Worm (Caenorhabditis elegans) whole organism, L3 larva: Measurements from ENCODE around the gene bicd-1.

ENCODE experiments used
- R02D3.7 ChIP-seq: fragments of 150-350 bp; optimal IDR thresholded peaks from 2 replicates; lab custom pipeline; 2014; ENCODE audit warnings: missing biosample characterization, missing genetic modification characterization
- ZK546.5 ChIP-seq: sonication (generic microtip); optimal IDR thresholded peaks from 2 replicates; lab custom pipeline; 2017; ENCODE audit warnings: missing biosample characterization, missing genetic modification characterization
- aly-2 ChIP-seq: fragments of 150-350 bp; optimal IDR thresholded peaks from 2 replicates; lab custom pipeline; 2014; ENCODE audit warnings: missing biosample characterization, missing genetic modification characterization
- ama-1 ChIP-seq: fragments of 150-350 bp; optimal IDR thresholded peaks from 2 replicates; lab custom pipeline; 2018
- ceh-28 ChIP-seq: fragments of 150-350 bp; optimal IDR thresholded peaks from 2 replicates; lab custom pipeline; 2014; ENCODE audit warnings: missing biosample characterization, missing genetic modification reagents, missing genetic modification characterization
- ceh-82 ChIP-seq: fragments of 150-350 bp; optimal IDR thresholded peaks from 2 replicates; lab custom pipeline; 2014; ENCODE audit warnings: missing biosample characterization, missing genetic modification characterization
- ceh-9 ChIP-seq: sonication (generic microtip); optimal IDR thresholded peaks from 2 replicates; lab custom pipeline; 2018; ENCODE audit warnings: missing biosample characterization, missing genetic modification characterization
- daf-12 ChIP-seq: fragments of 150-350 bp; optimal IDR thresholded peaks from 2 replicates; lab custom pipeline; 2014; ENCODE audit warnings: missing biosample characterization, missing genetic modification reagents, missing genetic modification characterization
- egl-27 ChIP-seq: sonication (generic microtip); optimal IDR thresholded peaks from 4 replicates; lab custom pipeline; 2017; ENCODE audit warnings: missing biosample characterization, missing genetic modification reagents, missing genetic modification characterization
- egl-5 ChIP-seq: fragments of 150-350 bp; optimal IDR thresholded peaks from 2 replicates; lab custom pipeline; 2017; ENCODE audit warnings: missing biosample characterization, missing genetic modification reagents, missing genetic modification characterization, inconsistent platforms
- elt-2 ChIP-seq: sonication (generic microtip); optimal IDR thresholded peaks from 2 replicates; lab custom pipeline; 2016; ENCODE audit warnings: missing genetic modification reagents, mild to moderate bottlenecking, missing genetic modification characterization, missing compliant biosample characterization
- elt-3 ChIP-seq, 3 experiments: fragments of 150-350 bp in 1 of 3; sonication (generic microtip) in 2 of 3; optimal IDR thresholded peaks; 2 replicates in 2 of 3; 4 replicates in 1 of 3; lab custom pipeline; 2014 to 2017; ENCODE audit warnings: missing biosample characterization in 3 of 3, missing genetic modification characterization in 3 of 3
- eor-1 ChIP-seq, 2 experiments: fragments of 150-350 bp; optimal IDR thresholded peaks; 2 replicates each; lab custom pipeline; 2014 to 2018; ENCODE audit warnings: missing biosample characterization in 2 of 2, missing genetic modification characterization in 2 of 2
- fkh-2 ChIP-seq: fragments of 150-350 bp; optimal IDR thresholded peaks from 2 replicates; lab custom pipeline; 2014; ENCODE audit warnings: missing biosample characterization, missing genetic modification reagents, missing genetic modification characterization
- hmg-11 ChIP-seq: sonication (generic microtip); optimal IDR thresholded peaks from 2 replicates; lab custom pipeline; 2016; ENCODE audit warnings: missing genetic modification characterization, missing compliant biosample characterization
- jun-1 ChIP-seq: fragments of 150-350 bp; optimal IDR thresholded peaks from 2 replicates; lab custom pipeline; 2014; ENCODE audit warnings: missing biosample characterization, missing genetic modification reagents, missing genetic modification characterization
- lin-15B ChIP-seq: fragments of 150-350 bp; optimal IDR thresholded peaks from 2 replicates; lab custom pipeline; 2014; ENCODE audit warnings: missing biosample characterization, missing genetic modification characterization
- lin-39 ChIP-seq: fragments of 150-350 bp; optimal IDR thresholded peaks from 2 replicates; lab custom pipeline; 2018; ENCODE audit warnings: missing biosample characterization, missing genetic modification reagents, missing genetic modification characterization
- lsy-12 ChIP-seq: sonication (generic microtip); optimal IDR thresholded peaks from 2 replicates; lab custom pipeline; 2016; ENCODE audit warnings: mild to moderate bottlenecking, missing genetic modification characterization, missing compliant biosample characterization
- mdl-1 ChIP-seq: fragments of 150-350 bp; optimal IDR thresholded peaks from 2 replicates; lab custom pipeline; 2014; ENCODE audit warnings: missing biosample characterization, missing genetic modification characterization
- mml-1 ChIP-seq: fragments of 150-350 bp; sonication (generic microtip); optimal IDR thresholded peaks from 3 replicates; lab custom pipeline; 2014; ENCODE audit warnings: missing biosample characterization, missing genetic modification characterization
- nfya-1 ChIP-seq: sonication (generic microtip); optimal IDR thresholded peaks from 2 replicates; lab custom pipeline; 2017; ENCODE audit warnings: missing genetic modification characterization, mild to moderate bottlenecking, missing compliant biosample characterization, antibody characterized with exemption, moderate library complexity; ENCODE audit not compliant: insufficient read depth
- nhr-11 ChIP-seq: fragments of 150-350 bp; optimal IDR thresholded peaks from 2 replicates; lab custom pipeline; 2014; ENCODE audit warnings: missing biosample characterization, missing genetic modification characterization
- nhr-12 ChIP-seq: fragments of 150-350 bp; optimal IDR thresholded peaks from 2 replicates; lab custom pipeline; 2014; ENCODE audit warnings: missing biosample characterization, missing genetic modification characterization
- nhr-23 ChIP-seq: fragments of 150-350 bp; optimal IDR thresholded peaks from 2 replicates; lab custom pipeline; 2014; ENCODE audit warnings: missing biosample characterization, missing genetic modification reagents, missing genetic modification characterization
- nhr-25 ChIP-seq: sonication (generic microtip); optimal IDR thresholded peaks from 2 replicates; lab custom pipeline; 2017; ENCODE audit warnings: missing biosample characterization, missing genetic modification characterization
- nhr-43 ChIP-seq: sonication (generic microtip); optimal IDR thresholded peaks from 2 replicates; lab custom pipeline; 2016; ENCODE audit warnings: mild to moderate bottlenecking, missing genetic modification characterization, missing compliant biosample characterization; ENCODE audit not compliant: poor library complexity, severe bottlenecking
- nhr-67 ChIP-seq: fragments of 150-350 bp; optimal IDR thresholded peaks from 2 replicates; lab custom pipeline; 2014; ENCODE audit warnings: missing biosample characterization, missing genetic modification characterization
- pha-4 ChIP-seq: fragments of 150-350 bp; optimal IDR thresholded peaks from 2 replicates; lab custom pipeline; 2014; ENCODE audit warnings: missing biosample characterization, missing genetic modification reagents, missing genetic modification characterization
- pqm-1 ChIP-seq: fragments of 150-350 bp; optimal IDR thresholded peaks from 2 replicates; lab custom pipeline; 2017; ENCODE audit warnings: missing biosample characterization, missing genetic modification characterization, inconsistent platforms
- sea-2 ChIP-seq: fragments of 150-350 bp; sonication (generic microtip); optimal IDR thresholded peaks from 4 replicates; lab custom pipeline; 2014; ENCODE audit warnings: missing biosample characterization, missing genetic modification reagents, missing genetic modification characterization
- skn-1 ChIP-seq: fragments of 150-350 bp; optimal IDR thresholded peaks from 2 replicates; lab custom pipeline; 2014; ENCODE audit warnings: missing biosample characterization, missing genetic modification characterization
- tbx-2 ChIP-seq: sonication (generic microtip); optimal IDR thresholded peaks from 2 replicates; lab custom pipeline; 2016; ENCODE audit warnings: mild to moderate bottlenecking, missing genetic modification characterization, missing compliant biosample characterization
- unc-39 ChIP-seq: sonication (generic microtip); optimal IDR thresholded peaks from 4 replicates; lab custom pipeline; 2017; ENCODE audit warnings: missing biosample characterization, missing genetic modification characterization
- unc-62 ChIP-seq: fragments of 150-350 bp; sonication (generic microtip); optimal IDR thresholded peaks from 4 replicates; lab custom pipeline; 2014; ENCODE audit warnings: missing biosample characterization, missing genetic modification reagents, missing genetic modification characterization
- zag-1 ChIP-seq: fragments of 150-350 bp; optimal IDR thresholded peaks from 2 replicates; lab custom pipeline; 2014; ENCODE audit warnings: missing biosample characterization, missing genetic modification characterization
- ztf-11 ChIP-seq: fragments of 150-350 bp; optimal IDR thresholded peaks from 2 replicates; lab custom pipeline; 2014; ENCODE audit warnings: missing biosample characterization, missing genetic modification characterization
- ztf-4 ChIP-seq: fragments of 150-350 bp; optimal IDR thresholded peaks from 2 replicates; lab custom pipeline; 2014; ENCODE audit warnings: missing biosample characterization, missing genetic modification characterization

The bicd-1 gene

DNA sequence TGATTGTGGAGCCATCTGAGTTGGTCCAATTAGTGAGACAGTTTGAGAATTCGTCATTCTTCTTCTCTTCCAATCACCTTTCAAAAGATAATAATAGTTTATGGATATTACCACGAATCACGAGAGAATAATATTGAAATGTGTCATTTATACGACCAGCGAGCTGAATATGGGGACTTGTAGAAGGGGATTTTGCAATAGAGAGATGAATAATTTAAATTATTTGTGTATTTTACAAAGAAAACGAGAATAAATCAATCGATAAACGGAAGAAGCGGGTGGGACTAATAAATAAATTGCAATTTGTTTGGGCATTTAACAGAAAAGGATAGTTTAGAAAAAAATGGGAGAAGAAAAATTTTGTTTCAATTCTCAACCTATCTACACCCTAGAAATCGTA is 10.5 kb upstream of the bicd-1 start, which contains the start of gene odr-8:
odr-8 (minus strand) TSS at position 101 of the 400 bp plus-strand sequence.
- TF ChIP-seq daf-12 (no peak), nhr-12 (no peak), ztf-4 (no peak), elt-2 (no peak), ceh-28 (tag; lab: Kevin White, UChicago) (no peak), aly-2 (tag; lab: Kevin White, UChicago) (no peak), ztf-11 (tag; lab: Kevin White, UChicago) (no peak)

DNA sequence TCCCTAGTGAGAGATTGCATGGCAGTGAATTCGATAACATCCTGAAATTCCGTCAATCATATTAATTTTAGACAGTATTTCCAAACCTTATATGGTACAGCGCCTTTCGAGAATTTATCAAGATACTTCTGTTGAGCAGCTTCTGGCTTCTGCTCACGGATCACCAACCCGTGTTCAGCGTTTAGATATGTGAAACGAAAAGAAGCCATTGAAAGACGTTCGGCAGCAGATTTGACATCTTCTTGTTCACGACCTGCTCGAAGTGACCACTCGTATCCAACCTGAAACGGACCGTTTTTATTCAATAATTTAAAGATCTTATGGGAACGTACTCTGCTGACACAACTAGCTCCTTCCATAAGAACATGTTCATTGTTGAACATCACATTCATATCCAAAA is 9.5 kb upstream of the bicd-1 start:
- TF ChIP-seq zag-1 (no peak), R02D3.7 (tag; lab: Kevin White, UChicago) (no peak), ZK546.5 (no peak), egl-5 (tag; lab: Kevin White, UChicago) (no peak), nhr-23 (no peak), unc-62 (GFP tag; lab: Kevin White, UChicago) (no peak), skn-1 (tag; lab: Kevin White, UChicago) (no peak), ceh-28 (tag; lab: Kevin White, UChicago) (no peak), sea-2 (GFP tag; lab: Kevin White, UChicago) (no peak), pqm-1 (tag; lab: Kevin White, UChicago) (no peak), hmg-11 (tag; lab: Kevin White, UChicago) (no peak), ama-1 (no peak), nhr-11 (tag; lab: Kevin White, UChicago) (no peak), ceh-82 (tag; lab: Kevin White, UChicago) (no peak), nhr-67 (no peak), ztf-4 (no peak), elt-3 (tag; optimal IDR thresholded peaks at IDR 0.05; lab: Kevin White, UChicago) (no peak), nfya-1 (tag; lab: Kevin White, UChicago) (no peak)

DNA sequence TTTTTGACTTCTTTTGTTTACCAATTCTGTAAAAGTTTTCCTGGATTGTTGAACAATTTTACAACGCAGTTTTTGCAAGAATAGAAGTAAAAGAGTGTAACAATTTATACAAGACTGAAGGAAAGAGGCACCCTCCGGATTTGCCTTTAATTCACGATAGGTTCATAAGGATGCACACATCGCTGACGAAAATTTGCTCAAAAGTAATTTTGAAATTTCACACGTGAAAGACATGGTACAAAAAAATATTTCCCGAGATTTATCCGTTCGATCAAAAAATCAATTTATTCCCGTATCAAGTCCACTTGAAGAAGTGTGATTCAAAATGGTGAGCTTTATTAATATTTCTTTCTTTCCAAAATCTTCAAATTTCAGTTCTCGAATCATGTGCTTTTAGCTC is 5.8 kb upstream of the bicd-1 start, which contains the start of gene C43G2.3:
C43G2.3 (plus strand) TSS at position 301 of the 400 bp plus-strand sequence.
- TF ChIP-seq nhr-67 (no peak), egl-27 (tag; lab: Kevin White, UChicago) (no peak), ztf-11 (tag; lab: Kevin White, UChicago) (no peak), tbx-2 (tag; lab: Kevin White, UChicago) (no peak), unc-39 (tag; lab: Kevin White, UChicago) (no peak), sea-2 (GFP tag; lab: Kevin White, UChicago) (no peak), nhr-11 (tag; lab: Kevin White, UChicago) (no peak), elt-3 (tag; optimal IDR thresholded peaks at IDR 0.05; lab: Kevin White, UChicago) (no peak), ceh-9 (tag; lab: Kevin White, UChicago) (no peak), nhr-12 (no peak), fkh-2 (no peak)

DNA sequence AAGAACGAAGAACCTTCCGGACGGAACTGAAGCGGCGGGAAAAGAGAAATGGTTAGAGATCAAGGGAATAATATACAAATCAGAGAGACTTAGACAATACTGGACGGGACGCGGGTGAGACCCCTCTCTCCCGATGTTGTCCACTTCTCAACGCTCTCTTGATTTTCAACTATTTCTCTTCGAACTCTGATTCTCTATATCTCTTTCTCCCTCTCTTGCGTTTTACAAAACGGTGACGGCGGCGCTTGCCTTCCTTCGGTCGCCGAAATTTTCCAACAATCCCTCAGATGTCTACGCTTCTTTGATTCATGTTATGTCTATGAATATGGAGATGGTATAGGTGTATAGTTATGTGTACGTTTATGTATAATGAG is 4.6 kb upstream of the bicd-1 start:
- TF ChIP-seq nhr-25 (tag; lab: Kevin White, UChicago), result peak; percentile 81
- TF ChIP-seq eor-1 (tag; optimal IDR thresholded peaks at IDR 0.05; lab: Kevin White, UChicago), result no peak
- peak; percentile 11 for TF ChIP-seq lsy-12
- TF ChIP-seq hmg-11 (tag; lab: Kevin White, UChicago), result peak; percentile 58
- no peak for TF ChIP-seq nhr-67
- TF ChIP-seq mml-1 (tag; lab: Kevin White, UChicago), result no peak
- TF ChIP-seq pha-4 (tag; lab: Kevin White, UChicago), result peak; percentile 80
- no peak for TF ChIP-seq egl-5 (tag; lab: Kevin White, UChicago)
- TF ChIP-seq lin-15B, result peak; percentile 30
- peak; percentile 12 for TF ChIP-seq R02D3.7 (tag; lab: Kevin White, UChicago)
- peak; percentile 50 for TF ChIP-seq pqm-1 (tag; lab: Kevin White, UChicago)
- peak; percentile 53 for TF ChIP-seq elt-2
- peak; percentile 3 for TF ChIP-seq ceh-28 (tag; lab: Kevin White, UChicago)
- TF ChIP-seq mdl-1 (tag; lab: Kevin White, UChicago), result no peak
- TF ChIP-seq nfya-1 (tag; lab: Kevin White, UChicago), result peak; percentile 59
- no peak for TF ChIP-seq lin-39 (tag; lab: Kevin White, UChicago)
- TF ChIP-seq nhr-23, result peak; percentile 76
- TF ChIP-seq ceh-82 (tag; lab: Kevin White, UChicago), result no peak
- peak; percentile 43 for TF ChIP-seq nhr-43 (tag; lab: Kevin White, UChicago)
- TF ChIP-seq daf-12, result no peak
- TF ChIP-seq jun-1, result peak; percentile 17
